Worm (Caenorhabditis elegans) whole organism, mixed stage, embryonic: ENCODE results near the gene C10A4.4.

Source experiments
- blmp-1 ChIP-seq: fragments of 150-350 bp; optimal IDR thresholded peaks from 2 replicates; lab custom pipeline; 2014; ENCODE audit warnings: missing biosample characterization, missing genetic modification characterization
- ces-1 ChIP-seq: fragments of 150-350 bp; optimal IDR thresholded peaks from 2 replicates; lab custom pipeline; 2014; ENCODE audit warnings: missing biosample characterization, missing genetic modification reagents, missing genetic modification characterization
- elt-3 ChIP-seq: fragments of 150-350 bp; optimal IDR thresholded peaks from 2 replicates; lab custom pipeline; 2014; ENCODE audit warnings: missing biosample characterization, missing genetic modification characterization

DNA sequence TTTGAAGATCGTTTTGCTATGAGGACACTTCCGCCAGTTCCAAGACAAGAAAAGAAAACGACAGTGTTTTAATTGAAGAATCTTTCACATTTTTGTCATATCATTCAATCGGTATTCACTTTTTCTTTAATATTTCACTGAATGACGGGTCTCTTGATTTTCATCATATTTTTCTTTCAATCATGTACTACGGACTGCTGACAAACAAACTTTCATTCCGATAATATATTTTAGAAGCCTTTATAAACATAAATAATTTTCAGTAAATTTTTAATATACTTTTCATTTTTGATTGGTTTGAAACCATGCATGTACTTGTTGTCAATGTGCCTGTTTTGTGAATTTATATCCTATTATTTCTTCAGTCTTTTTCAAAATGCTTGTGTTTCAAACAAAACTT lies 32.4 kb downstream of the C10A4.4 start, which contains the start of gene clc-5:
- no peak for TF ChIP-seq elt-3
- no peak for TF ChIP-seq blmp-1 (tag; lab: Kevin White, UChicago)
- TF ChIP-seq ces-1 (GFP tag; lab: Kevin White, UChicago) = no peak
